Fruit fly (Drosophila melanogaster) whole organism, embryonic: Measurements from ENCODE around the gene CG4914.

Experiments used
- Antp ChIP-seq: fragments of 200-800 bp; sonication (Bioruptor generic); optimal IDR thresholded peaks from 3 replicates; lab custom pipeline; 2016; ENCODE audit warnings: missing biosample characterization, missing genetic modification characterization
- B-H2 ChIP-seq: fragments of 200-800 bp; sonication (Bioruptor generic); optimal IDR thresholded peaks from 2 replicates; lab custom pipeline; 2018; ENCODE audit warnings: missing biosample characterization, mild to moderate bottlenecking, missing genetic modification characterization
- Bgb ChIP-seq: fragments of 200-800 bp; sonication (Bioruptor generic); IDR thresholded peaks from 2 replicates; pipeline ENCODE4 v1.3.6; 2022; ENCODE audit warnings: missing biosample characterization, missing genetic modification characterization; ENCODE audit not compliant: partially characterized antibody
- CG10209 ChIP-seq: fragments of 200-800 bp; sonication (Bioruptor generic); optimal IDR thresholded peaks from 3 replicates; lab custom pipeline; 2017; ENCODE audit warnings: missing biosample characterization, mild to moderate bottlenecking, missing genetic modification characterization, missing genetic modification reagents
- CG1024 ChIP-seq: fragments of 200-800 bp; sonication (Bioruptor generic); IDR thresholded peaks from 2 replicates; pipeline ENCODE4 v1.3.6; 2022; ENCODE audit warnings: missing biosample characterization, missing genetic modification characterization
- CG12659 ChIP-seq: fragments of 200-800 bp; sonication (Bioruptor generic); optimal IDR thresholded peaks from 3 replicates; lab custom pipeline; 2017; ENCODE audit warnings: mild to moderate bottlenecking, missing biosample characterization, missing genetic modification reagents, missing genetic modification characterization
- CG12744 ChIP-seq: fragments of 200-800 bp; sonication (Bioruptor generic); optimal IDR thresholded peaks from 2 replicates; lab custom pipeline; 2016; ENCODE audit warnings: missing biosample characterization, missing genetic modification characterization
- CG13775 ChIP-seq: fragments of 200-800 bp; sonication (Bioruptor generic); optimal IDR thresholded peaks from 3 replicates; lab custom pipeline; 2017; ENCODE audit warnings: missing biosample characterization, mild to moderate bottlenecking, missing genetic modification characterization
- CG1603 ChIP-seq: fragments of 200-800 bp; sonication (Bioruptor generic); optimal IDR thresholded peaks from 2 replicates; lab custom pipeline; 2019; ENCODE audit warnings: missing biosample characterization, mild to moderate bottlenecking, missing genetic modification characterization, moderate library complexity
- CG16813 ChIP-seq: fragments of 200-800 bp; sonication (Bioruptor generic); IDR thresholded peaks from 3 replicates; pipeline ENCODE4 v1.3.6; 2022; ENCODE audit warnings: missing biosample characterization, missing genetic modification characterization; ENCODE audit not compliant: partially characterized antibody
- CG17186 ChIP-seq: fragments of 200-800 bp; sonication (Bioruptor generic); optimal IDR thresholded peaks from 3 replicates; lab custom pipeline; 2017; ENCODE audit warnings: missing biosample characterization, missing genetic modification reagents, missing genetic modification characterization
- CG17385 ChIP-seq: fragments of 200-800 bp; sonication (Bioruptor generic); optimal IDR thresholded peaks from 3 replicates; lab custom pipeline; 2018; ENCODE audit warnings: missing biosample characterization, mild to moderate bottlenecking, missing genetic modification characterization
- CG18619 ChIP-seq: fragments of 200-800 bp; sonication (Bioruptor generic); optimal IDR thresholded peaks from 3 replicates; lab custom pipeline; 2017; ENCODE audit warnings: missing biosample characterization, mild to moderate bottlenecking, missing genetic modification characterization
- CG2678 ChIP-seq: fragments of 200-800 bp; sonication (Bioruptor generic); optimal IDR thresholded peaks from 3 replicates; lab custom pipeline; 2019; ENCODE audit warnings: missing biosample characterization, mild to moderate bottlenecking, missing genetic modification characterization, moderate library complexity
- CG32767 ChIP-seq: fragments of 200-800 bp; sonication (Bioruptor generic); IDR thresholded peaks from 2 replicates; pipeline ENCODE4 v1.3.6; 2022; ENCODE audit warnings: missing biosample characterization, missing genetic modification characterization
- CG3995 ChIP-seq: fragments of 200-800 bp; sonication (Bioruptor generic); optimal IDR thresholded peaks from 3 replicates; lab custom pipeline; 2016; ENCODE audit warnings: missing biosample characterization, missing genetic modification characterization
- CG42726 ChIP-seq: fragments of 200-800 bp; sonication (Bioruptor generic); IDR thresholded peaks from 2 replicates; pipeline ENCODE4 v1.3.6; 2022; ENCODE audit warnings: missing biosample characterization, missing genetic modification characterization; ENCODE audit not compliant: partially characterized antibody
- CG4404 ChIP-seq: fragments of 200-800 bp; sonication (Bioruptor generic); IDR thresholded peaks from 2 replicates; pipeline ENCODE4 v1.3.6; 2022; ENCODE audit warnings: missing biosample characterization, missing genetic modification characterization
- CG4707 ChIP-seq: fragments of 200-800 bp; sonication (Bioruptor generic); optimal IDR thresholded peaks from 2 replicates; lab custom pipeline; 2018; ENCODE audit warnings: missing biosample characterization, mild to moderate bottlenecking, missing genetic modification characterization, moderate library complexity
- CG9609 ChIP-seq: fragments of 200-800 bp; sonication (Bioruptor generic); optimal IDR thresholded peaks from 3 replicates; lab custom pipeline; 2016; ENCODE audit warnings: missing biosample characterization, missing genetic modification characterization
- Ets97D ChIP-seq: fragments of 200-800 bp; sonication (Bioruptor generic); optimal IDR thresholded peaks from 3 replicates; lab custom pipeline; 2016; ENCODE audit warnings: missing biosample characterization, missing genetic modification characterization
- Gug ChIP-seq: fragments of 200-800 bp; sonication (Bioruptor generic); IDR thresholded peaks from 4 replicates; pipeline ENCODE4 v1.3.6; 2022; ENCODE audit warnings: missing biosample characterization, missing genetic modification characterization
- Hey ChIP-seq: fragments of 200-800 bp; sonication (Bioruptor generic); optimal IDR thresholded peaks from 3 replicates; lab custom pipeline; 2018; ENCODE audit warnings: missing biosample characterization, mild to moderate bottlenecking, missing genetic modification characterization
- HmgZ ChIP-seq: fragments of 200-800 bp; sonication (Bioruptor generic); optimal IDR thresholded peaks from 2 replicates; lab custom pipeline; 2018; ENCODE audit warnings: missing biosample characterization, mild to moderate bottlenecking, missing genetic modification characterization
- Hr39 ChIP-seq: fragments of >200 bp; optimal IDR thresholded peaks from 2 replicates; lab custom pipeline; 2017
- Mad ChIP-seq: fragments of 200-800 bp; sonication (Bioruptor generic); optimal IDR thresholded peaks from 2 replicates; lab custom pipeline; 2016; ENCODE audit warnings: missing biosample characterization, missing genetic modification characterization
- PHDP ChIP-seq: fragments of 200-800 bp; sonication (Bioruptor generic); optimal IDR thresholded peaks from 3 replicates; lab custom pipeline; 2018; ENCODE audit warnings: missing biosample characterization, mild to moderate bottlenecking, missing genetic modification characterization, moderate library complexity
- Pdp1 ChIP-seq, 2 experiments: fragments of 200-800 bp; sonication (Bioruptor generic); optimal IDR thresholded peaks; 3 replicates each; lab custom pipeline; 2016; ENCODE audit warnings: missing biosample characterization in 2 of 2, missing genetic modification characterization in 2 of 2, mild to moderate bottlenecking in 1 of 2, moderate library complexity in 1 of 2
- Tbp ChIP-seq: fragments of >200 bp; optimal IDR thresholded peaks from 2 replicates; lab custom pipeline; 2018; ENCODE audit warnings: missing biosample characterization, missing genetic modification characterization
- Trl ChIP-seq, 3 experiments: fragments of >200 bp in 2 of 3; fragments of 200-800 bp in 1 of 3; sonication (Bioruptor generic) in 1 of 3; optimal IDR thresholded peaks; 2 replicates in 1 of 3; 3 replicates in 2 of 3; lab custom pipeline; 2016 to 2017; ENCODE audit warnings: missing biosample characterization in 1 of 3, missing genetic modification characterization in 1 of 3
- aop ChIP-seq: fragments of 200-800 bp; sonication (Bioruptor generic); IDR thresholded peaks from 2 replicates; pipeline ENCODE4 v1.3.6; 2022; ENCODE audit warnings: missing biosample characterization, missing genetic modification characterization
- ase ChIP-seq: fragments of 200-800 bp; sonication (Bioruptor generic); IDR thresholded peaks from 3 replicates; pipeline ENCODE4 v1.3.6; 2022; ENCODE audit warnings: missing biosample characterization, missing genetic modification characterization
- btn ChIP-seq: fragments of 200-800 bp; sonication (Bioruptor generic); optimal IDR thresholded peaks from 2 replicates; lab custom pipeline; 2016; ENCODE audit warnings: missing biosample characterization, missing genetic modification characterization
- danr ChIP-seq: fragments of 200-800 bp; sonication (Bioruptor generic); IDR thresholded peaks from 2 replicates; pipeline ENCODE4 v1.3.6; 2022; ENCODE audit warnings: missing biosample characterization, missing genetic modification characterization
- dysf ChIP-seq: fragments of 200-800 bp; sonication (Bioruptor generic); IDR thresholded peaks from 3 replicates; pipeline ENCODE4 v1.3.6; 2022; ENCODE audit warnings: missing biosample characterization, missing genetic modification characterization
- esg ChIP-seq: fragments of 200-800 bp; sonication (Bioruptor generic); conservative IDR thresholded peaks from 2 replicates; pipeline ENCODE4 v1.3.6; 2022; ENCODE audit warnings: missing biosample characterization, missing genetic modification characterization
- gcm2 ChIP-seq: fragments of 200-800 bp; sonication (Bioruptor generic); optimal IDR thresholded peaks from 2 replicates; lab custom pipeline; 2016; ENCODE audit warnings: missing biosample characterization, missing genetic modification characterization
- kni ChIP-seq: fragments of 200-800 bp; sonication (Bioruptor generic); optimal IDR thresholded peaks from 3 replicates; lab custom pipeline; 2017; ENCODE audit warnings: mild to moderate bottlenecking, missing biosample characterization, missing genetic modification reagents, missing genetic modification characterization
- lov ChIP-seq, 2 experiments: fragments of 200-800 bp in 1 of 2; fragments of >200 bp in 1 of 2; sonication (Bioruptor generic) in 1 of 2; IDR thresholded peaks in 1 of 2; optimal IDR thresholded peaks in 1 of 2; 2 replicates in 1 of 2; 3 replicates in 1 of 2; pipeline versions ENCODE4 v1.3.6 to Lab custom; 2017 to 2022; ENCODE audit warnings: missing biosample characterization in 1 of 2, missing genetic modification characterization in 1 of 2
- pan ChIP-seq, 4 experiments: fragments of >200 bp in 3 of 4; fragments of 200-800 bp in 1 of 4; sonication (Bioruptor generic) in 1 of 4; optimal IDR thresholded peaks in 3 of 4; IDR thresholded peaks in 1 of 4; 2 replicates each; pipeline versions ENCODE4 v1.3.6 to Lab custom; 2017 to 2022; ENCODE audit warnings: missing biosample characterization in 2 of 4, missing genetic modification characterization in 2 of 4, mixed read lengths in 1 of 4
- pita ChIP-seq: fragments of 200-800 bp; sonication (Bioruptor generic); optimal IDR thresholded peaks from 2 replicates; lab custom pipeline; 2017; ENCODE audit warnings: missing biosample characterization, mild to moderate bottlenecking, missing genetic modification characterization
- pros ChIP-seq: fragments of 200-800 bp; sonication (Bioruptor generic); optimal IDR thresholded peaks from 3 replicates; lab custom pipeline; 2019; ENCODE audit warnings: missing biosample characterization, mild to moderate bottlenecking, missing genetic modification characterization, moderate library complexity
- psq ChIP-seq: fragments of 200-800 bp; sonication (Bioruptor generic); optimal IDR thresholded peaks from 2 replicates; lab custom pipeline; 2017; ENCODE audit warnings: missing biosample characterization, missing genetic modification characterization
- row ChIP-seq: fragments of 200-800 bp; sonication (Bioruptor generic); IDR thresholded peaks from 3 replicates; pipeline ENCODE4 v1.3.6; 2022; ENCODE audit warnings: missing biosample characterization, missing genetic modification characterization
- slp2 ChIP-seq: fragments of 200-800 bp; sonication (Bioruptor generic); optimal IDR thresholded peaks from 2 replicates; lab custom pipeline; 2016; ENCODE audit warnings: missing biosample characterization, missing genetic modification characterization
- so ChIP-seq: fragments of 200-800 bp; sonication (Bioruptor generic); IDR thresholded peaks from 3 replicates; pipeline ENCODE4 v1.3.6; 2022; ENCODE audit warnings: missing biosample characterization, missing genetic modification characterization
- vvl ChIP-seq: fragments of 200-800 bp; sonication (Bioruptor generic); IDR thresholded peaks from 2 replicates; pipeline ENCODE4 v1.3.6; 2022; ENCODE audit warnings: missing biosample characterization, missing genetic modification characterization
- zen2 ChIP-seq: fragments of 200-800 bp; sonication (Bioruptor generic); IDR thresholded peaks from 3 replicates; pipeline ENCODE4 v1.3.6; 2022; ENCODE audit warnings: missing biosample characterization, missing genetic modification characterization; ENCODE audit not compliant: partially characterized antibody
- zfh2 ChIP-seq: fragments of 200-800 bp; sonication (Bioruptor generic); optimal IDR thresholded peaks from 2 replicates; lab custom pipeline; 2016; ENCODE audit warnings: missing biosample characterization, missing genetic modification characterization

Gene CG4914

dm6 chr3L:14652554-14652953 lies 25.4 kb downstream of the CG4914 start (continued):
- peak; percentile 30 for TF ChIP-seq kni (GFP tag; lab: Kevin White, UChicago)
- TF ChIP-seq pan (optimal IDR thresholded peaks at IDR 0.05; lab: Kevin White, UChicago) = no peak
- peak in 1 of 2 experiments; percentile 65 for TF ChIP-seq pan (GFP tag; optimal IDR thresholded peaks at IDR 0.05 in 1 of 2, IDR thresholded peaks at IDR 0.05 in 1 of 2)
- peak; percentile 17 for TF ChIP-seq CG17186 (GFP tag; lab: Kevin White, UChicago)
- TF ChIP-seq Hey (tag; lab: Kevin White, UChicago) = no peak
- TF ChIP-seq zen2 (GFP tag; lab: Robert Waterston, UW) = no peak
- peak; percentile 45 for TF ChIP-seq CG12659 (GFP tag; lab: Kevin White, UChicago)
- TF ChIP-seq zfh2 (GFP tag; lab: Kevin White, UChicago) = no peak
- peak; percentile 88 for TF ChIP-seq vvl (GFP tag; lab: Robert Waterston, UW)
- TF ChIP-seq esg = peak; percentile 51
- no peak for TF ChIP-seq B-H2 (GFP tag; lab: Kevin White, UChicago)
- TF ChIP-seq CG4707 = peak; percentile 68
- TF ChIP-seq Trl (optimal IDR thresholded peaks at IDR 0.05; lab: Kevin White, UChicago) = no peak
- TF ChIP-seq Trl (GFP tag; optimal IDR thresholded peaks at IDR 0.05; lab: Kevin White, UChicago) = peak; percentile 27
- TF ChIP-seq CG42726 (GFP tag; lab: Robert Waterston, UW) = no peak
- TF ChIP-seq so (GFP tag; lab: Robert Waterston, UW) = peak; percentile 52; the same call in 1 of the 3 replicates
- peak; percentile 38 for TF ChIP-seq psq (GFP tag; lab: Kevin White, UChicago)
- no peak for TF ChIP-seq pita (GFP tag; lab: Kevin White, UChicago)
- no peak for TF ChIP-seq Ets97D
- peak; percentile 85 for TF ChIP-seq PHDP
- TF ChIP-seq CG2678 (tag; lab: Kevin White, UChicago) = peak; percentile 85
- TF ChIP-seq CG3995 = no peak
- no peak for TF ChIP-seq Tbp (GFP tag; lab: Kevin White, UChicago)
- TF ChIP-seq HmgZ (tag; lab: Kevin White, UChicago) = peak; percentile 53
- peak; percentile 70 for TF ChIP-seq CG10209
- peak; percentile 74 for TF ChIP-seq CG13775
- peak; percentile 12 for TF ChIP-seq Antp (GFP tag; lab: Kevin White, UChicago)
- TF ChIP-seq CG12744 (GFP tag; lab: Kevin White, UChicago) = peak; percentile 37
- peak; percentile 50 for TF ChIP-seq Mad (GFP tag; lab: Kevin White, UChicago)
- peak; percentile 62 for TF ChIP-seq CG17385
- no peak for TF ChIP-seq lov (optimal IDR thresholded peaks at IDR 0.05; lab: Kevin White, UChicago)
- peak; percentile 75; the same call in 2 of the 3 replicates for TF ChIP-seq lov (GFP tag; IDR thresholded peaks at IDR 0.05; lab: Robert Waterston, UW)
- no peak for TF ChIP-seq Hr39 (lab: Kevin White, UChicago)
- peak; percentile 53 for TF ChIP-seq gcm2
- no peak for TF ChIP-seq pros (GFP tag; lab: Kevin White, UChicago)
- no peak for TF ChIP-seq aop (GFP tag; lab: Robert Waterston, UW)
- peak; percentile 77 for TF ChIP-seq row (GFP tag; lab: Robert Waterston, UW)
- 0 out of 4 replicates have a peak, but pooled peaks have one; percentile 32 for TF ChIP-seq Gug (GFP tag; lab: Robert Waterston, UW)
- 0 out of 2 replicates have a peak, but pooled peaks have one; percentile 40 for TF ChIP-seq CG1024 (GFP tag; lab: Robert Waterston, UW)
- peak; percentile 61 to 74 for TF ChIP-seq Pdp1 (GFP tag; optimal IDR thresholded peaks at IDR 0.05; lab: Kevin White, UChicago)
- peak; percentile 57 for TF ChIP-seq CG18619 (GFP tag; lab: Kevin White, UChicago)
- TF ChIP-seq danr (GFP tag; lab: Robert Waterston, UW) = no peak
- TF ChIP-seq CG32767 (GFP tag; lab: Robert Waterston, UW) = peak; percentile 24; the same call in 1 of the 2 replicates
- TF ChIP-seq dysf (GFP tag; lab: Robert Waterston, UW) = peak; percentile 63; the same call in 1 of the 3 replicates
- TF ChIP-seq CG9609 (GFP tag; lab: Kevin White, UChicago) = peak; percentile 59
- peak; percentile 59 for TF ChIP-seq slp2 (GFP tag; lab: Kevin White, UChicago)
- no peak for TF ChIP-seq Bgb (GFP tag; lab: Robert Waterston, UW)
- TF ChIP-seq CG1603 (tag; lab: Kevin White, UChicago) = peak; percentile 71
- TF ChIP-seq btn (GFP tag; lab: Kevin White, UChicago) = peak; percentile 57
- TF ChIP-seq CG4404 (GFP tag; lab: Robert Waterston, UW) = peak; percentile 54
- no peak; the same call in 2 of the 3 replicates for TF ChIP-seq ase (GFP tag; lab: Robert Waterston, UW)
- no peak for TF ChIP-seq CG16813 (GFP tag; lab: Robert Waterston, UW)
